Fruit fly (Drosophila melanogaster): Measurements from ENCODE around the gene Vps24.

Gene Vps24

DNA sequence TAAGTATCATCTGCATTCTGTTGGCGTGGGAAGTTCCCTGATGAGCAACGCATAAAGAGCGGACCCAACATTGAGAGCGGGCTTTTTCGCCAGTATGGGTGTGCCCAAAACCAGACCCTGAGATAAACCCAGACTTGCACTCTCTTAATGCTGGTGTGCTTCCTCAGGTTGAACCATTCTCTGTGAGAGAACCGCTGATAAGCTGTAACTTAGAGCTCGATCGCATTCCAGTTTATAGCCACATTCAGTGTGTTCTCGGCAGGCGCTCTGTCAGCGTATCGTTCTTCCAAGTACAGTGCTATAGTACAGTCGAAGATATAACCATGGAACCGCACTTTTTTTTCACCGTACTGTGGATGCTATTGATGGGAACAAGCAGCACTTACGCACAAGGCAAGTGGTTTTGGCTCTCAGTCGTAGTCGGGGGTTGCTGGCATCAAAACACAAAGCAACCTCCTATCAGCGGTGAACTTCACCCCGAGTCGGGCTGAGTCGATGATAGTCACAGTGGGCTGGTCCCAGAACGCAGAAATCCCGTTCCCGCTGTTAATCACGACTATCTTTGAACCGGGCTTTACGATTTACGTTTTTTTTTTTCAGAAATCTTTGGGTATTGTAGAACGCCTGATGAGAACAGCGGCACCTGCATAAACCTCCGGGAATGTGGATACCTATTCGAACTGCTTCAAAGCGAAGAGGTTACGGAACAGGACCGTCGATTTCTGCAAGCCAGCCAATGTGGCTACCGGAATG lies 2.9 kb downstream of the Vps24 start, which contains the start of gene MP1 (continued):
- TF ChIP-seq nerfin-1 (tag; optimal IDR thresholded peaks at IDR 0.05) = peak; percentile 8
- peak; percentile 36 for TF ChIP-seq lbe (GFP tag; optimal IDR thresholded peaks at IDR 0.05)

DNA sequence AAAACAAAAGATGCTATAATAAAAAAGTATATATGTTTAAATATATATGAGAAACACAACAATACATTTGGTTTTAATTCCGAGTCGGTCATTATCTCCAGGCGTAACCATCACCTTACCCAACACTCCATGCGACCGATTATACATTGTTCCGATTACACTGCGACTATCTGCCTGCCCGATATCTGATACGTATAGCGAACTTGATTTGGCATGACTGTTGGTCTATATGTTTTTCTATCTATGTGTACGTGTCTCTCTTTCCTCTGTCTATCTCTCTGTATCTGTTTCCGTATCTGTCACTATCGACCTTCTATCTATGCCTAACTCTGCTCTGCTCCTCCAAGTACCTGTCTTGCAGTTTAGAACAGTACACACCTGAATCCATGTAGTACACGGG lies 9.3 kb downstream of the Vps24 start:
- TF ChIP-seq sisA (GFP tag; IDR thresholded peaks at IDR 0.05) (no peak), CG2199 (GFP tag; IDR thresholded peaks at IDR 0.05) (0 out of 3 replicates have a peak, but pooled peaks have one; percentile 29), grn (GFP tag; optimal IDR thresholded peaks at IDR 0.05) (peak; percentile 54), mirr (GFP tag; optimal IDR thresholded peaks at IDR 0.05) (peak; percentile 45), CG13894 (tag; optimal IDR thresholded peaks at IDR 0.05) (peak; percentile 30), CG18011 (GFP tag; optimal IDR thresholded peaks at IDR 0.05) (no peak), exex (tag; optimal IDR thresholded peaks at IDR 0.05) (peak; percentile 35), sug (tag; optimal IDR thresholded peaks at IDR 0.05) (peak; percentile 36)

DNA sequence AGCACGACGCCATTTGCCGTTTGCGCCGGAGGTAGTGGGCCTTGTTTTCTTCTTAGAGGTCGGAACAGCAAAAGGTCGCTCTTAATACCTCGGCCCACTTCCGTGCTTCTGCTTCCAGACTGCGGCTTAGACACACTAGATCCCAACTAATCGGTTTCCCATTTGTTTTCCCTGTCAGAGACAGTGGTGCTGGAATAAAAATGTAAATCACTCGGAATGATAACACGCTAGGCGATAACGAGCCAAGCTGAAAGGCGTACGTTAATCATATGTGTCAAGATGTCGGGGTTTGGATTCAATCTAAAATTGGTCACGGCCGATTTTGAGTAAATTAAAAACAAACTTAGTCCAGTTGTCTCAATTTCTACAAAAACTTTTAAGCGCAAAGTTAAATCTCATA lies 16.1 kb downstream of the Vps24 start, which contains the start of gene Nepl11:
Gene Nepl11, minus strand, starts transcription at position 152 of the 400 bp plus-strand sequence.
- TF ChIP-seq Bdp1 (GFP tag; optimal IDR thresholded peaks at IDR 0.05) (no peak), ci (GFP tag; IDR thresholded peaks at IDR 0.05) (no peak), CG2129 (GFP tag; IDR thresholded peaks at IDR 0.05; ENCODE audit: partially characterized antibody) (no peak), tin (GFP tag; optimal IDR thresholded peaks at IDR 0.05) (no peak), CG2678 (tag; optimal IDR thresholded peaks at IDR 0.05) (no peak), CkIIα-i1 (GFP tag; IDR thresholded peaks at IDR 0.05) (no peak), Ptx1 (GFP tag; IDR thresholded peaks at IDR 0.05) (no peak), fru (optimal IDR thresholded peaks at IDR 0.05) (no peak), HmgZ (tag; optimal IDR thresholded peaks at IDR 0.05) (no peak), CG34376 (GFP tag; optimal IDR thresholded peaks at IDR 0.05) (peak; percentile 70), E2f1 (GFP tag; IDR thresholded peaks at IDR 0.05) (no peak), sug (tag; optimal IDR thresholded peaks at IDR 0.05) (peak; percentile 57), CG17568 (GFP tag; optimal IDR thresholded peaks at IDR 0.05) (no peak), CG17802 (tag; optimal IDR thresholded peaks at IDR 0.05) (no peak), CG34422 (GFP tag; IDR thresholded peaks at IDR 0.05) (no peak), yki (optimal IDR thresholded peaks at IDR 0.05) (no peak)

DNA sequence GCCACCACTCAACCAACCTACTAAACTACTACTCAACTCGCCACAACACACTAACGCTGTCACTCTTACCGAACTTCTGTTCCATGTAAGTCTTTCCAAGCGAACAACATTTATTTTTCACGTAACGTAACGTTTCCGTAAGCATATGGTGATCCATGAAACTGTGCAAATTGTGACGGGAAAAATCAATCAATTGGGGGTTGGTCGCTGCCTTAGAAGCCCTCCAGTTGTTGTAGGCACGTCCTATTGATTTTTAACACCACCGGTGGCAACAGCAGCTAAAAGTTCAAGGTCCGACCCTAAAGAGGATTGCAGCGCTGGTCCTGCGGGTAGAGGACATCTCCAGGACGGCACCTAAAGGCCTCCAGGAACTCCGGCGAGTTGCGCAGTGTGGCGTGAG lies 18.6 kb downstream of the Vps24 start:
- TF ChIP-seq CG10431 (GFP tag; optimal IDR thresholded peaks at IDR 0.05) (peak; percentile 43), onecut (GFP tag; IDR thresholded peaks at IDR 0.05) (peak; percentile 94), CG9437 (GFP tag; optimal IDR thresholded peaks at IDR 0.05) (peak; percentile 58), Ets65A (GFP tag) (peak; percentile 71), eve (GFP tag; optimal IDR thresholded peaks at IDR 0.05) (no peak)

DNA sequence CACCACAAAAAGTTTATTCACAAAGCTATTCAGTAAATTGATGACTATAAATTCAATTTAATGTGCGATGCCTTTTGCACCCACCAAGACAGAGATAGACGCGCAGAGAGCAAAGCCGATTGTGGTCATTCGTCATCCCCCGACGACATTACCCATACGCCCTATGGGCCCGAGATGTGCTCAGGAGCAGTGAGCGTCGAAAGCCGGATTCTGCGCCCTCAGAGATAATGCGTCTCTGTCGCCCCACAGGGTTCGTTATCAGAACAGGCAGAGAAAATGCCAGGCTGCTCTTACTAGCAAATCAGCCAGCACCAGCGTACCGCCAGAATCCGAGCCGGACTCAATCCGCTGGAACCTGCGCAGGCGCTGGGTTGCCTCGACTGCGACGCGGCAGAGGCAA lies 19.5 kb downstream of the Vps24 start:
- TF ChIP-seq dimm (GFP tag; IDR thresholded peaks at IDR 0.05) (no peak), zfh1 (GFP tag; IDR thresholded peaks at IDR 0.05) (no peak), Deaf1 (tag; optimal IDR thresholded peaks at IDR 0.05) (peak; percentile 82), Gug (GFP tag; IDR thresholded peaks at IDR 0.05) (no peak), kay (GFP tag; optimal IDR thresholded peaks at IDR 0.05) (no peak), CG1832 (GFP tag; optimal IDR thresholded peaks at IDR 0.05) (peak; percentile 19), CG13123 (GFP tag; optimal IDR thresholded peaks at IDR 0.05) (no peak), Trl (optimal IDR thresholded peaks at IDR 0.05) (peak; percentile 4 to 13), Trl (GFP tag; optimal IDR thresholded peaks at IDR 0.05) (no peak), GATAe (GFP tag; conservative IDR thresholded peaks at IDR 0.05) (no peak), abd-A (tag; optimal IDR thresholded peaks at IDR 0.05) (peak; percentile 74), pan (optimal IDR thresholded peaks at IDR 0.05) (no peak), pan (GFP tag; optimal IDR thresholded peaks at IDR 0.05 in 1 of 2, IDR thresholded peaks at IDR 0.05 in 1 of 2) (no peak), CG17328 (GFP tag; IDR thresholded peaks at IDR 0.05) (no peak), CG11456 (GFP tag; IDR thresholded peaks at IDR 0.05) (no peak), CG12659 (GFP tag; optimal IDR thresholded peaks at IDR 0.05) (no peak), Adf1 (GFP tag; IDR thresholded peaks at IDR 0.05) (peak; percentile 85)
